Worm (Caenorhabditis elegans): ENCODE measurements around the gene H34I24.2.
"Not testable (repeated sequence)": the region's sequence is repeated elsewhere in the genome, so short reads cannot be mapped to it uniquely, and the experiment has no call there.

Gene H34I24.2

ce11 chrIII:2875946-2876345, 34.1 kb downstream of the H34I24.2 start (continued):
- TF ChIP-seq unc-55 (GFP tag; optimal IDR thresholded peaks at IDR 0.05) (no peak), unc-62 (GFP tag; optimal IDR thresholded peaks at IDR 0.05) (no peak), skn-1 (tag; optimal IDR thresholded peaks at IDR 0.05) (no peak), fos-1 (tag; optimal IDR thresholded peaks at IDR 0.05) (peak; percentile 88), ztf-1 (GFP tag; conservative IDR thresholded peaks at IDR 0.05) (no peak), elt-3 (tag; optimal IDR thresholded peaks at IDR 0.05) (no peak), nhr-11 (tag; optimal IDR thresholded peaks at IDR 0.05) (no peak), unc-39 (tag; optimal IDR thresholded peaks at IDR 0.05) (no peak), nhr-237 (tag; optimal IDR thresholded peaks at IDR 0.05) (no peak), nhr-12 (tag; optimal IDR thresholded peaks at IDR 0.05) (no peak)

ce11 chrIII:2879703-2880102, 37.9 kb downstream of the H34I24.2 start:
- TF ChIP-seq ama-1 (optimal IDR thresholded peaks at IDR 0.05) (no peak), fos-1 (tag; optimal IDR thresholded peaks at IDR 0.05) (no peak), sem-4 (tag; optimal IDR thresholded peaks at IDR 0.05) (no peak), elt-3 (tag; optimal IDR thresholded peaks at IDR 0.05) (no peak), snpc-4 (tag; optimal IDR thresholded peaks at IDR 0.05) (no peak), dmd-4 (tag; optimal IDR thresholded peaks at IDR 0.05) (no peak), nhr-11 (tag; optimal IDR thresholded peaks at IDR 0.05) (no peak), unc-62 (GFP tag; optimal IDR thresholded peaks at IDR 0.05) (no peak), nhr-6 (tag; optimal IDR thresholded peaks at IDR 0.05) (no peak), lin-13 (GFP tag; optimal IDR thresholded peaks at IDR 0.05) (no peak), F13H6.1 (tag; optimal IDR thresholded peaks at IDR 0.05) (no peak), lin-11 (tag; optimal IDR thresholded peaks at IDR 0.05) (no peak), egl-27 (tag; optimal IDR thresholded peaks at IDR 0.05) (no peak)

ce11 chrIII:2881117-2881516, 39.3 kb downstream of the H34I24.2 start:
- TF ChIP-seq nhr-23 (tag; optimal IDR thresholded peaks at IDR 0.05): no peak
- TF ChIP-seq ceh-16 (tag; optimal IDR thresholded peaks at IDR 0.05): no peak
- no peak for TF ChIP-seq nhr-10 (tag; optimal IDR thresholded peaks at IDR 0.05)
- no peak for TF ChIP-seq elt-1 (tag; optimal IDR thresholded peaks at IDR 0.05)
- TF ChIP-seq crh-2 (tag; optimal IDR thresholded peaks at IDR 0.05): no peak
- no peak for TF ChIP-seq unc-39 (tag; optimal IDR thresholded peaks at IDR 0.05)
- TF ChIP-seq ztf-4 (tag; optimal IDR thresholded peaks at IDR 0.05): no peak
- no peak for TF ChIP-seq C34F6.9 (tag; optimal IDR thresholded peaks at IDR 0.05)
- no peak for TF ChIP-seq nhr-21 (tag; optimal IDR thresholded peaks at IDR 0.05)
- TF ChIP-seq aly-2 (tag; optimal IDR thresholded peaks at IDR 0.05): no peak
- no peak for TF ChIP-seq Y55F3AM.14 (GFP tag; optimal IDR thresholded peaks at IDR 0.05)
- no peak for TF ChIP-seq nhr-6 (tag; optimal IDR thresholded peaks at IDR 0.05)
- peak; percentile 19 for TF ChIP-seq F13H6.1 (tag; optimal IDR thresholded peaks at IDR 0.05)
- TF ChIP-seq nhr-129 (tag; optimal IDR thresholded peaks at IDR 0.05): no peak
- peak; percentile 3 for TF ChIP-seq lin-13 (GFP tag; optimal IDR thresholded peaks at IDR 0.05)
- peak in 1 of 2 experiments; percentile 25 for TF ChIP-seq lsy-2 (tag; optimal IDR thresholded peaks at IDR 0.05)
- no peak for TF ChIP-seq elt-3 (tag; optimal IDR thresholded peaks at IDR 0.05)
- no peak for TF ChIP-seq mdl-1 (tag; optimal IDR thresholded peaks at IDR 0.05)
- TF ChIP-seq mbf-1 (tag; optimal IDR thresholded peaks at IDR 0.05): no peak

ce11 chrIII:2881989-2882388, 40.1 kb downstream of the H34I24.2 start, which contains the start of gene F56F11.2:
Gene F56F11.2 (plus strand): TSS chrIII:2882289.
- not testable (repeated sequence) for TF ChIP-seq nhr-11, ceh-16, gmeb-1 (tag; optimal IDR thresholded peaks at IDR 0.05)

- TF ChIP-seq elt-3 (tag; optimal IDR thresholded peaks at IDR 0.05) (no peak), ztf-1 (GFP tag; conservative IDR thresholded peaks at IDR 0.05) (no peak), nhr-77 (tag; optimal IDR thresholded peaks at IDR 0.05) (no peak), R02D3.7 (tag; optimal IDR thresholded peaks at IDR 0.05) (no peak), nhr-237 (tag; optimal IDR thresholded peaks at IDR 0.05) (no peak)
Measured at ce11 chrIII:2891443-2891842, 49.6 kb downstream of the H34I24.2 start, which contains the start of gene F56F11.1. Gene F56F11.1 (plus strand): TSS chrIII:2891743.

Measured in whole organism, L2 larva.